Fruit fly (Drosophila melanogaster): ENCODE data around the gene CG12817.

The CG12817 gene

dm6 chr3R:10213430-10213829 lies 11.1 kb downstream of the CG12817 start (continued):
- TF ChIP-seq CG6654 (GFP tag; optimal IDR thresholded peaks at IDR 0.05) (peak; percentile 50), hkb (optimal IDR thresholded peaks at IDR 0.05) (no peak), hkb (GFP tag; IDR thresholded peaks at IDR 0.05) (peak; percentile 84), CG3847 (GFP tag; IDR thresholded peaks at IDR 0.05) (peak; percentile 55; the same call in 1 of the 2 replicates), CG2875 (GFP tag; optimal IDR thresholded peaks at IDR 0.05) (peak; percentile 60), Ada2b (GFP tag; IDR thresholded peaks at IDR 0.05) (peak; percentile 84), CG10267 (tag; optimal IDR thresholded peaks at IDR 0.05) (peak; percentile 52), Abd-B (GFP tag; optimal IDR thresholded peaks at IDR 0.05) (peak; percentile 67), fu2 (GFP tag; optimal IDR thresholded peaks at IDR 0.05) (no peak), klu (GFP tag; IDR thresholded peaks at IDR 0.05) (peak; percentile 50; the same call in 1 of the 2 replicates), ssp (GFP tag; IDR thresholded peaks at IDR 0.05) (peak; percentile 70), CG12071 (GFP tag; optimal IDR thresholded peaks at IDR 0.05) (peak; percentile 48), slou (GFP tag; optimal IDR thresholded peaks at IDR 0.05) (peak; percentile 6), CG1529 (GFP tag; optimal IDR thresholded peaks at IDR 0.05) (peak; percentile 62), usp (GFP tag; optimal IDR thresholded peaks at IDR 0.05) (no peak), CG30403 (GFP tag; optimal IDR thresholded peaks at IDR 0.05) (peak; percentile 60), Usf (GFP tag; optimal IDR thresholded peaks at IDR 0.05) (no peak), dan (GFP tag; IDR thresholded peaks at IDR 0.05) (no peak), Pdp1 (GFP tag; optimal IDR thresholded peaks at IDR 0.05) (no peak), Vsx1 (GFP tag; optimal IDR thresholded peaks at IDR 0.05) (peak; percentile 20), Hsf (GFP tag; optimal IDR thresholded peaks at IDR 0.05) (peak; percentile 16), so (GFP tag; IDR thresholded peaks at IDR 0.05) (peak; percentile 67; the same call in 1 of the 3 replicates), Max (GFP tag; optimal IDR thresholded peaks at IDR 0.05) (peak; percentile 11), CG8281 (tag; optimal IDR thresholded peaks at IDR 0.05) (peak; percentile 45), CG18011 (GFP tag; optimal IDR thresholded peaks at IDR 0.05) (no peak), chn (GFP tag; optimal IDR thresholded peaks at IDR 0.05) (no peak), bcd (GFP tag; optimal IDR thresholded peaks at IDR 0.05) (peak; percentile 66), CG3726 (GFP tag; IDR thresholded peaks at IDR 0.05) (0 out of 3 replicates have a peak, but pooled peaks have one; percentile 31), ap (GFP tag; IDR thresholded peaks at IDR 0.05) (peak; percentile 62), CG3065 (GFP tag; optimal IDR thresholded peaks at IDR 0.05) (no peak), Eip74EF (GFP tag; optimal IDR thresholded peaks at IDR 0.05) (peak in 1 of 2 experiments; percentile 42), HLH3B (GFP tag; IDR thresholded peaks at IDR 0.05) (peak; percentile 79), CG31388 (GFP tag; optimal IDR thresholded peaks at IDR 0.05) (peak; percentile 5), CG14441 (GFP tag; IDR thresholded peaks at IDR 0.05) (peak; percentile 86), CG34224 (GFP tag; IDR thresholded peaks at IDR 0.05; ENCODE audit: partially characterized antibody) (no peak), ci (GFP tag; IDR thresholded peaks at IDR 0.05) (peak; percentile 86), Lhr (GFP tag; optimal IDR thresholded peaks at IDR 0.05) (peak; percentile 46), dati (GFP tag; IDR thresholded peaks at IDR 0.05) (peak; percentile 54; the same call in 1 of the 2 replicates), kay (GFP tag; optimal IDR thresholded peaks at IDR 0.05) (peak; percentile 26), CG4707 (GFP tag; optimal IDR thresholded peaks at IDR 0.05) (peak; percentile 19), CG11695 (GFP tag; IDR thresholded peaks at IDR 0.05) (peak; percentile 48; the same call in 1 of the 3 replicates), CG12219 (GFP tag; optimal IDR thresholded peaks at IDR 0.05) (peak; percentile 49), CG7357 (GFP tag; IDR thresholded peaks at IDR 0.05) (peak; percentile 51; the same call in 1 of the 3 replicates), ken (GFP tag; IDR thresholded peaks at IDR 0.05) (peak; percentile 75; the same call in 1 of the 3 replicates), sens (GFP tag) (peak; percentile 80), Rfx (GFP tag; IDR thresholded peaks at IDR 0.05) (peak; percentile 71), CkIIα-i1 (GFP tag; IDR thresholded peaks at IDR 0.05) (0 out of 2 replicates have a peak, but pooled peaks have one; percentile 12), CG12299 (tag; optimal IDR thresholded peaks at IDR 0.05) (peak; percentile 27), org-1 (GFP tag; optimal IDR thresholded peaks at IDR 0.05) (peak; percentile 50), B-H1 (GFP tag; IDR thresholded peaks at IDR 0.05) (peak; percentile 56), B-H2 (GFP tag; optimal IDR thresholded peaks at IDR 0.05) (no peak)
